Fruit fly (Drosophila melanogaster): ENCODE measurements around the gene Osi20.

Osi20 gene

dm6 chr3R:6339795-6340194 is at the start of gene Osi20:
Gene Osi20 (plus strand): TSS chr3R:6340095.
- TF ChIP-seq CG17801 (GFP tag; optimal IDR thresholded peaks at IDR 0.05; ENCODE audit: partially characterized antibody): no peak

dm6 chr3R:6290289-6290688 is 49.6 kb upstream of the Osi20 start:
- no peak for TF ChIP-seq CG17801 (GFP tag; optimal IDR thresholded peaks at IDR 0.05; ENCODE audit: partially characterized antibody)

dm6 chr3R:6291437-6291836 is 48.5 kb upstream of the Osi20 start, which contains the start of gene Osi13:
Gene Osi13 (plus strand): TSS chr3R:6291737.
- no peak for TF ChIP-seq CG17801 (GFP tag; optimal IDR thresholded peaks at IDR 0.05; ENCODE audit: partially characterized antibody)

- no peak for TF ChIP-seq CG17801 (GFP tag; optimal IDR thresholded peaks at IDR 0.05; ENCODE audit: partially characterized antibody)
Observed at dm6 chr3R:6294046-6294445, 45.8 kb upstream of the Osi20 start.

- TF ChIP-seq CG17801 (GFP tag; optimal IDR thresholded peaks at IDR 0.05; ENCODE audit: partially characterized antibody): no peak
Observed at dm6 chr3R:6297164-6297563, 42.7 kb upstream of the Osi20 start.

- no peak for TF ChIP-seq CG17801 (GFP tag; optimal IDR thresholded peaks at IDR 0.05; ENCODE audit: partially characterized antibody)
Observed at dm6 chr3R:6298828-6299227, 41.1 kb upstream of the Osi20 start, which contains the start of gene Osi14. Gene Osi14 (plus strand): TSS chr3R:6299128.

dm6 chr3R:6301257-6301839 is 38.5 kb upstream of the Osi20 start, which contains the start of gene Osi15:
Gene Osi15 (plus strand): TSS chr3R:6301804.
- TF ChIP-seq CG17801 (GFP tag; optimal IDR thresholded peaks at IDR 0.05; ENCODE audit: partially characterized antibody): no peak

- TF ChIP-seq CG17801 (GFP tag; optimal IDR thresholded peaks at IDR 0.05; ENCODE audit: partially characterized antibody): no peak
Observed at dm6 chr3R:6303738-6304137, 36.2 kb upstream of the Osi20 start, which contains the start of gene CG46396. Gene CG46396 (plus strand): TSS chr3R:6304038.

- TF ChIP-seq CG17801 (GFP tag; optimal IDR thresholded peaks at IDR 0.05; ENCODE audit: partially characterized antibody): no peak
Observed at dm6 chr3R:6304947-6305346, 34.9 kb upstream of the Osi20 start, which contains the start of gene Osi16. Gene Osi16 (plus strand): TSS chr3R:6305247.

- TF ChIP-seq CG17801 (GFP tag; optimal IDR thresholded peaks at IDR 0.05; ENCODE audit: partially characterized antibody): no peak
Observed at dm6 chr3R:6306584-6306983, 33.3 kb upstream of the Osi20 start, which contains the start of gene CG46026. Gene CG46026 (plus strand): TSS chr3R:6306884.

- TF ChIP-seq CG17801 (GFP tag; optimal IDR thresholded peaks at IDR 0.05; ENCODE audit: partially characterized antibody): no peak
Observed at dm6 chr3R:6309676-6310075, 30.2 kb upstream of the Osi20 start, which contains the start of gene CG31560. Gene CG31560 (plus strand): TSS chr3R:6309976.

dm6 chr3R:6311641-6312259 is 28.1 kb upstream of the Osi20 start, which contains the start of gene Osi17:
Gene Osi17 (plus strand): TSS chr3R:6311772.
- TF ChIP-seq CG17801 (GFP tag; optimal IDR thresholded peaks at IDR 0.05; ENCODE audit: partially characterized antibody): no peak

dm6 chr3R:6315078-6315477 is 24.8 kb upstream of the Osi20 start:
- TF ChIP-seq CG17801 (GFP tag; optimal IDR thresholded peaks at IDR 0.05; ENCODE audit: partially characterized antibody): no peak

- no peak for TF ChIP-seq CG17801 (GFP tag; optimal IDR thresholded peaks at IDR 0.05; ENCODE audit: partially characterized antibody)
Observed at dm6 chr3R:6329774-6330298, 10.1 kb upstream of the Osi20 start, which contains the start of gene Osi18. Gene Osi18 (plus strand): TSS chr3R:6330248.

- TF ChIP-seq CG17801 (GFP tag; optimal IDR thresholded peaks at IDR 0.05; ENCODE audit: partially characterized antibody): no peak
Observed at dm6 chr3R:6334906-6335433, 4.9 kb upstream of the Osi20 start, which contains the start of gene Osi19. Gene Osi19 (plus strand): TSS chr3R:6335362.

dm6 chr3R:6337397-6337796 is 2.5 kb upstream of the Osi20 start:
- TF ChIP-seq CG17801 (GFP tag; optimal IDR thresholded peaks at IDR 0.05; ENCODE audit: partially characterized antibody): no peak
